Worm (Caenorhabditis elegans): ENCODE results near the gene hal-2.

DNA sequence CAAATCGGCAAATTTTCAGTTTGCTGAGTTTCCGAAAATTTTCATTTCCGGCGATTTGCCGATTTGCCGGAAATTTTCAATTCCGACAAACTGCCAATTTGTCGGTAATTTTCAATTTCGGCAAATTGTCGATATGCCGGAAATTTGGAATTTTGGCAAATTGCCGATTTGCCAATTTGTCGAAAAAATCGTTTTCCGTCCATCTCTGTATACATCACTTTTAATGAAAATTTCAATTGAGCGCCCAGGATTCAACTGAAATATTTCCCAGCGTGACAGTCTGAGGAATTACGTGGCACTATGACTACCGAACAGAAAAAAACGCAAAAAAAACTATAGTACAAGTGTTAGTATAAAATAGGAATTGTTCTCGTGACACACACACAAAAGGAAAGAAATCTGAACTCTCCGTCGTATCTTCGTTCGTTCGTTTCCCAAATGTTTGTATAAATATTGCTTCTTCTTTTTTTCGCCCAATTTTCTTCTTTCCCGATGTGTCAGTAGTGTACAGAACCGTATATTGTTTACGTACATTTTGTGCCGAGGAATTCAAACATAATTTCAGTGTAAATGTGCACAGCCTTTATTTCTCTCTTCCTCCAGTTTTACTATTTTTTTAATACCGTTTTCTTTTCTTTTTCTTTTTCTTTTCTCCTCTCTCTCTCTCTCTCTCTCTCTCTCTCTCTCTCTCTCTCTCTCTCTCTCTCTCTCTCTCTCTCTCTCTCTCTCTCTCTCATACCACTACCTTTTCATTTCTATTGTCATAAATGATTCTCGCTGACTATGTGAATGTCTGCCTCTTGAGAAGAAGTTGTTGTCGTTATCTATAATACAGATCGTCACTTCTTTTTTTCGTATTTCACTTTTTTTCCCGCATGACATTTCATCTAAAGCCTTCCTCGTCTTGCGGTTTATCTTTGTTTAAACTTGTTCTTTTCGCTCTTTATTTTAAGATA is 44.0 kb upstream of the hal-2 start:
- TF ChIP-seq him-1 (tag; optimal IDR thresholded peaks at IDR 0.05) (no peak), W03F9.2 (tag; optimal IDR thresholded peaks at IDR 0.05) (no peak)
